Fruit fly (Drosophila melanogaster): ENCODE results near the gene CG1764.

CG1764 gene

DNA sequence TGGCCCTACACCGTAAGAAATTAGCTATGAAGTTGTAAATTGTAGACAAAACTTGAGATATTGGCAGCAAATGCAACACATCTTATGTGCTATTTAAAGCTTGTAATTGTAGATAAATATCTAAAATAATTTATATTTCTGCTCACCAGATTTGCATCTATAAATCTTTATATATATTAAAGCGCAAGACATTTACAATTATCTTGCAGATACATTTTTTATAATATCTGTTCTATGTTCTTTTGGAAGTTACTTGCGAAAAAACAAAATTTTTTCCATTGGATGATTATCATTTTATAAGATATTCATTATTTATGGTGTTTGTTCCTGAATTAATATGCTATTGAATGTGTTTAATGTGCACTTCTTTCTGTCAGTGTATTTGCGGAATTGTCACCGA is 12.1 kb upstream of the CG1764 start (continued):
- TF ChIP-seq CG6163 (GFP tag; IDR thresholded peaks at IDR 0.05) (0 out of 3 replicates have a peak, but pooled peaks have one; percentile 18), Met (GFP tag; optimal IDR thresholded peaks at IDR 0.05) (peak; percentile 9), CG3919 (GFP tag; optimal IDR thresholded peaks at IDR 0.05) (no peak), spab (GFP tag; optimal IDR thresholded peaks at IDR 0.05) (peak; percentile 15), Eip93F (GFP tag; optimal IDR thresholded peaks at IDR 0.05) (no peak), Blimp-1 (GFP tag; optimal IDR thresholded peaks at IDR 0.05) (no peak), CG32006 (GFP tag; optimal IDR thresholded peaks at IDR 0.05) (peak; percentile 59), CG8632 (GFP tag; optimal IDR thresholded peaks at IDR 0.05) (peak; percentile 34), CG11294 (GFP tag; IDR thresholded peaks at IDR 0.05) (no peak), CG11902 (GFP tag; optimal IDR thresholded peaks at IDR 0.05) (no peak), salr (GFP tag; optimal IDR thresholded peaks at IDR 0.05) (peak in 1 of 2 experiments; percentile 32), CG8119 (GFP tag; IDR thresholded peaks at IDR 0.05) (no peak), vri (GFP tag; optimal IDR thresholded peaks at IDR 0.05) (no peak), acj6 (GFP tag; optimal IDR thresholded peaks at IDR 0.05) (peak; percentile 42), CG10669 (GFP tag; optimal IDR thresholded peaks at IDR 0.05) (peak; percentile 35), Hr39 (GFP tag; optimal IDR thresholded peaks at IDR 0.05) (peak; percentile 11), CG1621 (tag; optimal IDR thresholded peaks at IDR 0.05) (no peak), CG16779 (tag; optimal IDR thresholded peaks at IDR 0.05) (no peak), CG6276 (GFP tag; optimal IDR thresholded peaks at IDR 0.05) (peak; percentile 33), Hr4 (GFP tag; optimal IDR thresholded peaks at IDR 0.05) (peak; percentile 39), Ets21C (GFP tag; optimal IDR thresholded peaks at IDR 0.05) (no peak), esn (GFP tag; optimal IDR thresholded peaks at IDR 0.05) (peak; percentile 14), Sox14 (GFP tag; optimal IDR thresholded peaks at IDR 0.05) (peak; percentile 30), CG10631 (GFP tag; optimal IDR thresholded peaks at IDR 0.05) (peak; percentile 51), CG4318 (GFP tag; optimal IDR thresholded peaks at IDR 0.05) (peak; percentile 10), CG6808 (GFP tag; optimal IDR thresholded peaks at IDR 0.05) (peak; percentile 33), topi (GFP tag; optimal IDR thresholded peaks at IDR 0.05) (peak; percentile 26), net (GFP tag; optimal IDR thresholded peaks at IDR 0.05) (no peak), CG3032 (tag; optimal IDR thresholded peaks at IDR 0.05) (peak; percentile 54), eg (GFP tag; IDR thresholded peaks at IDR 0.05) (no peak), ss (GFP tag; optimal IDR thresholded peaks at IDR 0.05) (no peak), svp (GFP tag) (peak; percentile 76), CG15336 (GFP tag; IDR thresholded peaks at IDR 0.05) (peak; percentile 7; the same call in 1 of the 2 replicates), Sox102F (GFP tag; optimal IDR thresholded peaks at IDR 0.05) (no peak), fd59A (GFP tag; optimal IDR thresholded peaks at IDR 0.05) (peak; percentile 18), Gug (GFP tag; IDR thresholded peaks at IDR 0.05) (no peak), dsx (GFP tag; optimal IDR thresholded peaks at IDR 0.05; ENCODE audit: poor library complexity, severe bottlenecking) (no peak)

DNA sequence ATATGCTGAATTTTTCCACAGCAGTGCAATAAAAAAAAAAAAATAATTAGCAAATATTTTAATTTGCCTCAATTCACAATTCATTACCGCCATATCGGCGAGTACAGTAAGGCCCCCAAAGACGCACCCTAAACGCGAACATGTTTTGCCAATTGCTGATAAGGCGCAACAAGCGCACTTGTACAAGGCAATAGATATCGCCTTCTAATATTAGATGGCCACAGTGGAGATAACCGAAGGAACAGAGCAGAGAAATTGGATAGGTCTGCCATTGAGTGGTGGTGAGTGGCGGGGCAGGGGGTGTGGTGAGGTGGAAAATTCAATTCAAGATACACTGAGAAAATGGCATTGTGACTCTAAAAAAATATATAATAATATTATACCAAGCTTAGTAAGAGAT is 10.9 kb upstream of the CG1764 start:
- no peak for TF ChIP-seq CG8119 (GFP tag; IDR thresholded peaks at IDR 0.05)
- no peak for TF ChIP-seq Sox14 (GFP tag; optimal IDR thresholded peaks at IDR 0.05)
- TF ChIP-seq CG7368 (GFP tag; optimal IDR thresholded peaks at IDR 0.05) = no peak
- no peak for TF ChIP-seq topi (GFP tag; optimal IDR thresholded peaks at IDR 0.05)
- no peak for TF ChIP-seq spab (GFP tag; optimal IDR thresholded peaks at IDR 0.05)

DNA sequence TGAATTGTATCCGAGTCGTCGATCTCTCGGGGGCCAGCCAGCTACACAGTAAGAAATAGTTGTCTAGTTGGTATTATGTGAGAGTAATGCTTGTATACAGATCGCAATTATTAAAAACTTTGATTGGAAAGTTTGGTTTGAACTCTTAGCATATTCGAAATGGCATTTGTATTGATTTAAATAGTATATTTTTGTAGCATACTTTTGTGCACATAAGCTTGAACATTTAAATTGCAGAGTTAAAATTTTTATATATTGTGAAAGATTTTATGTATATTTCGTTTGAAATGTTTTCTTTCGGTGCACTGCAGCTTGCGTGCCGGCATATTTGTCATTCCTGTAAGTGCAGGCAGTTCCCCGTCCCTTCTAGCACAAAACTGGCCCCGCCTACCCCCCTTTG is 10.0 kb upstream of the CG1764 start:
- TF ChIP-seq Hr4 (GFP tag; optimal IDR thresholded peaks at IDR 0.05) = peak; percentile 41
- TF ChIP-seq achi (GFP tag; optimal IDR thresholded peaks at IDR 0.05) = peak; percentile 51
- TF ChIP-seq svp (GFP tag) = peak; percentile 85
- TF ChIP-seq Sox15 (GFP tag; optimal IDR thresholded peaks at IDR 0.05) = no peak
- TF ChIP-seq CG10669 (GFP tag; optimal IDR thresholded peaks at IDR 0.05) = peak; percentile 65
- TF ChIP-seq Gug (GFP tag; IDR thresholded peaks at IDR 0.05) = no peak; the same call in 1 of the 2 replicates
- peak; percentile 70 for TF ChIP-seq CG32006 (GFP tag; optimal IDR thresholded peaks at IDR 0.05)
- peak; percentile 49 for TF ChIP-seq CG34406 (GFP tag; optimal IDR thresholded peaks at IDR 0.05)
- TF ChIP-seq Eip93F (GFP tag; optimal IDR thresholded peaks at IDR 0.05) = no peak
- TF ChIP-seq spab (GFP tag; optimal IDR thresholded peaks at IDR 0.05) = peak; percentile 50
- peak; percentile 77 for TF ChIP-seq topi (GFP tag; optimal IDR thresholded peaks at IDR 0.05)
- TF ChIP-seq OdsH (GFP tag; optimal IDR thresholded peaks at IDR 0.05) = peak; percentile 55
- TF ChIP-seq CG11902 (GFP tag; optimal IDR thresholded peaks at IDR 0.05) = peak; percentile 17
- TF ChIP-seq Met (GFP tag; optimal IDR thresholded peaks at IDR 0.05) = peak; percentile 76
- TF ChIP-seq CG8119 (GFP tag; IDR thresholded peaks at IDR 0.05) = peak; percentile 74
- peak; percentile 52 for TF ChIP-seq CG1621 (tag; optimal IDR thresholded peaks at IDR 0.05)
- TF ChIP-seq ss (GFP tag; optimal IDR thresholded peaks at IDR 0.05) = peak; percentile 64 to 65
- TF ChIP-seq CG16779 (tag; optimal IDR thresholded peaks at IDR 0.05) = peak; percentile 16
- TF ChIP-seq CG6792 (GFP tag; optimal IDR thresholded peaks at IDR 0.05) = peak; percentile 55
- TF ChIP-seq CG6854 (GFP tag; optimal IDR thresholded peaks at IDR 0.05) = peak; percentile 36
- peak; percentile 73 for TF ChIP-seq Sox102F (GFP tag; optimal IDR thresholded peaks at IDR 0.05)
- TF ChIP-seq dac (GFP tag; optimal IDR thresholded peaks at IDR 0.05) = no peak
- peak; percentile 52 for TF ChIP-seq Lpt (GFP tag; optimal IDR thresholded peaks at IDR 0.05)
- TF ChIP-seq Eip75B (GFP tag; optimal IDR thresholded peaks at IDR 0.05) = peak; percentile 59
